Worm (Caenorhabditis elegans): ENCODE measurements around the gene C18B2.2.

C18B2.2 gene

ce11 chrX:3671998-3672397, 48.7 kb downstream of the C18B2.2 start, which contains the start of gene C02F12.5:
C02F12.5 (minus strand) TSS chrX:3672098.
- no peak for TF ChIP-seq sem-4 (tag; optimal IDR thresholded peaks at IDR 0.05)
- TF ChIP-seq aly-2 (tag; optimal IDR thresholded peaks at IDR 0.05) = no peak
- TF ChIP-seq elt-1 (tag; optimal IDR thresholded peaks at IDR 0.05) = no peak
- no peak for TF ChIP-seq lin-13 (GFP tag; optimal IDR thresholded peaks at IDR 0.05)
- TF ChIP-seq nhr-129 (tag; optimal IDR thresholded peaks at IDR 0.05) = no peak

- TF ChIP-seq aly-2 (tag; optimal IDR thresholded peaks at IDR 0.05) (no peak), lin-11 (tag; optimal IDR thresholded peaks at IDR 0.05) (no peak), zag-1 (tag; optimal IDR thresholded peaks at IDR 0.05) (no peak), lin-39 (tag; optimal IDR thresholded peaks at IDR 0.05) (no peak), nhr-12 (tag; optimal IDR thresholded peaks at IDR 0.05) (no peak), nhr-11 (tag; optimal IDR thresholded peaks at IDR 0.05) (no peak), nhr-21 (tag; optimal IDR thresholded peaks at IDR 0.05) (no peak), mab-5 (tag; optimal IDR thresholded peaks at IDR 0.05) (no peak), mbf-1 (tag; optimal IDR thresholded peaks at IDR 0.05) (no peak), F13H6.1 (tag; optimal IDR thresholded peaks at IDR 0.05) (no peak), ztf-1 (GFP tag; conservative IDR thresholded peaks at IDR 0.05) (no peak), sem-4 (tag; optimal IDR thresholded peaks at IDR 0.05) (no peak), ZK546.5 (tag; optimal IDR thresholded peaks at IDR 0.05) (no peak), elt-3 (tag; optimal IDR thresholded peaks at IDR 0.05) (no peak), sma-3 (GFP tag; optimal IDR thresholded peaks at IDR 0.05) (no peak), blmp-1 (tag; optimal IDR thresholded peaks at IDR 0.05; ENCODE audit: insufficient read depth) (no peak), lsy-2 (tag; optimal IDR thresholded peaks at IDR 0.05) (no peak), mdl-1 (tag; optimal IDR thresholded peaks at IDR 0.05) (no peak), fos-1 (tag; optimal IDR thresholded peaks at IDR 0.05) (no peak)
These were observed 50.4 kb downstream of the C18B2.2 start, which contains the start of gene ceh-63 for ce11 chrX:3673584-3674108. ceh-63 (minus strand) TSS chrX:3674058.
